Worm (Caenorhabditis elegans): ENCODE results near the gene ZK328.6.

The ZK328.6 gene

DNA sequence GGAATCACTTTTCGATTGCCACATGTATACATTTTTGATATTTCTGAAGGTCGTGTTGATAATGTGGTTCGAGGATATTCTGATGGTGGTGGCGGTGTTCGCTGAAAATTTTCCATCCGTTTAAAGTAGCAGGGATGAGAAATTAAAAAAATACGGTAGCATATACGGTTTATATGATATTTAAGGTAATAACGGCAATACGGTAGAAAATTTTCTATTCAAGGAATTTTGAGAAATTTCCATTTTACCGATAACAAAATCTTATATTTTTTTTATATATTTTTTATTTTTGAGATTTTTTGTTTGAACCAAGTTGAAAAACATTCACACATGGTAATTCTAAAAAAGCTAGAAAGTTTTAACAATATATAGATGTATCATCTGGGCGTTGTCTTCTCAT is at the start of gene ZK328.6:
TSS of gene ZK328.6 (minus strand) at position 101 of the 400 bp plus-strand sequence.
- TF ChIP-seq W03F9.2 (tag; optimal IDR thresholded peaks at IDR 0.05) (no peak), dao-5 (tag; optimal IDR thresholded peaks at IDR 0.05) (no peak), him-1 (tag; optimal IDR thresholded peaks at IDR 0.05) (no peak)

DNA sequence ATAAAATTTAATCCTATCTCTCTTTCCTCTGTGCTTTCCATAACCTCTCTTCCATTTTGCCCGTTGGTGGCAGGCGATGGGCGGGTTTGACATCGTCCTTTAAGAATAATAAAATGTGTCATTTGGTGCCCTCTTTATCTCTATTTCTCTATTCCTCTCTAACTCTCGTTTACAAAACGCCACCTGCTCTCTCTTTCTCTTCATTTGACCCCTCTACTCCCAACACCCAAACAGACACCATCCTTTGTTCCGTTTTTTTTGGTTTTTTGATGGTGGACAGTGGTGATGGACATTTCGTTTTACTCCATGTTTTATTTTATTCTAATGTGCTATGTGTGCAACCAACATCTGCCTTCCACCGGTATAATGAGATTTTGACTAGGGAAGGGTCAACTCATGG is 48.5 kb upstream of the ZK328.6 start:
- TF ChIP-seq him-1 (tag; optimal IDR thresholded peaks at IDR 0.05) (no peak), dao-5 (tag; optimal IDR thresholded peaks at IDR 0.05) (no peak), W03F9.2 (tag; optimal IDR thresholded peaks at IDR 0.05) (no peak)

DNA sequence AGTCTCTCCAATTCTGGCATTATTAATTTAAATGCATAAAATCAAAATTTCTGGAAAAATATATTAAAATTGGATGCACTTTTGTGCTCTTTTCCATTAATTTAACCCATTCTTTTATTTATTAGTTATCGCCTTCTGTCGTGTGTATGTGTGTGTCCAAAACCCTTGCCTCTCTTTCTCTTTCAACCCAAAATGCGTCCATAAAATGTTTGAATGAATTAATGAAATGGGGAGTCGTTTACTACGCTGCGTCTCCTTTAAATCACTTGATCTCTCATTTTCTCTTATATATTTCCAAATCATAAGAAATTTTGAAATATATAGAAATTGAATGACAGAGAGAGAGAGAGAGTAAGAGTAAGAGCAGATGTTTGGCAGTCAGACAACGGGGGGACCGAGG is 47.6 kb upstream of the ZK328.6 start:
- TF ChIP-seq W03F9.2 (tag; optimal IDR thresholded peaks at IDR 0.05) (no peak), him-1 (tag; optimal IDR thresholded peaks at IDR 0.05) (no peak), dao-5 (tag; optimal IDR thresholded peaks at IDR 0.05) (no peak)

DNA sequence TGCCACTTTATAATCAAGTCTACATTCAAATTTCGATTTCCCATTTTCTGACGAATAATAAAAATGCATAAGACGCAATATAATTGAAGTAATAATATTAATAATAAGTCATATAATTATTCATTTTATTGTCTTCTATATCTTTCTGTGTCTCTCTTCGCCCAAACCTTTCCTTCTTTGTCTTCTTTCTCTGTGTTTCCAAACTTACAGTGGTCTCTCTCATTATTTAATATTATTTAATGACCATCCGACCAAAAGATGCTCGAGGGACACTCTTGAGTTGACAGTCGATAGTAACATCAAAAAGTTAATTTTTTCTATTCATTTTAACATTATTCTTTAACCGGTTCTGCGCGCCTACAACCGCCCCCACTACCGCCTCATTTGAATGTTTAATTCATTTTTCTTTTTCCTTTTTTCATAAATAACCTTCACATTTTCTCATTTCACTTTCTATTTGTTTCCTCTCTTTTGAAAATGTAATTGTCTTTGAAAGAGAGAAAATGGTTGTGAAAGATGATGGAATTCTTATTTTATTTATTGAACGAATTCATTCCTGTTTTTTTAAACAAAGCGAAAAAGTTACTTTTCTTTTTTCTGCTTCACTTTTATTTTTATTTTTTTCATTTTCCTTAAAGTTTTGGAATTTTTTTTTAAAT is 43.4 kb upstream of the ZK328.6 start:
- no peak for TF ChIP-seq dao-5 (tag; optimal IDR thresholded peaks at IDR 0.05)
- TF ChIP-seq him-1 (tag; optimal IDR thresholded peaks at IDR 0.05), result no peak
- TF ChIP-seq W03F9.2 (tag; optimal IDR thresholded peaks at IDR 0.05), result no peak

DNA sequence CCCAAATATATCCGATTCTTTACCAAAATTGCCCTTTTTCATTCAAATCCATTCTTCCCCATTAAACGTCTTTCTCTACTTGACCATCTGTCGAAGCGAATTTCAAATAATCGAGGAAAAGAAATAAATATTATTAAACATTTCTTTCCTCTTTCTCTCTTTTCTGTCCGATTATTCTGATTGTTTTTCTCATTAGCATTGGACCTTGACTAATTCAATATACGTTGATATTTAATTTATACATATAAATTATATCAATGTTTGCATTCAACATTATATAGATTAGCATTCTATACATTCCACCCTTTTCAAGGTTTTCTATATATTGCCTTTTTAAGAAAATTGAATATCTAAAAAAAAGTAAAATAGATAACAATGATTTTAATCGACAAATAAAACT is 42.6 kb upstream of the ZK328.6 start:
- TF ChIP-seq W03F9.2 (tag; optimal IDR thresholded peaks at IDR 0.05), result no peak
- no peak for TF ChIP-seq dao-5 (tag; optimal IDR thresholded peaks at IDR 0.05)
- no peak for TF ChIP-seq him-1 (tag; optimal IDR thresholded peaks at IDR 0.05)

DNA sequence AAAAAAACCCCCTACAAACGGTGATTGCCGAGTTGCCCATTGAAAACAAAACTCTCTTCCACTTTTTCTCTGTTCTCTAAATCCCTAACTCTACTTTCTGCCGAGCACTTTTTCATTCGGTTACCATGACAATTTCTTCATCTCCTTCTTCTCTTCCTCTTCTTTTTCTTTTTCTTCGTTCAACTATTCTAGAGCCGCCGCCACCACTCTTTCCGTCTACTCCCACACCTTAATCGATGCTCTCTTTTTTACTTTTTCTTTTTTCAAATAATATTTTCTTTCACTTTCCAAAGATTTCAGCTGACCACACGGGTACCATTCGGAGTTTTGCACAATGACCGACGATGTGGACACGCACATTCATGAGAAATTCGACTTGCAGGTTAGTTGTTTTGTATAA is 37.2 kb upstream of the ZK328.6 start, which contains the start of gene mapk-15:
TSS of gene mapk-15 (plus strand) at position 301 of the 400 bp plus-strand sequence.
- TF ChIP-seq W03F9.2 (tag; optimal IDR thresholded peaks at IDR 0.05) (no peak), dao-5 (tag; optimal IDR thresholded peaks at IDR 0.05) (no peak), him-1 (tag; optimal IDR thresholded peaks at IDR 0.05) (no peak)

DNA sequence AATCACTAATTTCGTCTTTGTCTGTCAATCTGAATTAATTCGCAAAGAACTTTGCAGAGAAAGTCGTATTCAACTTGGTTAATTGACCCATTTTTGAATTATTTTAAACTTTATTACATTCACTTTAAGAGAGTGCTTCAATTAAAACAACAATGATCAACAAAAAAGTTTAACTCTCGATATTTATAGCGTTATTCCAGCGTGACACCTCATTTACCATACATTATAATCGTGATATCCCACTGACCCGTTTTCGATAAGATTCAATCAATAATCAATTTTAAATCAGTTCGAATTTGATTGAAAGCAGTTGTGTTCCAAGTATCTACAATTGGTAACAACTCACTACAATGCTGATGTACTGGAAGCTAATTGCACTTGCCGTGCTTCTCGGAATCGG is 26.4 kb upstream of the ZK328.6 start, which contains the start of gene clc-10:
TSS of gene clc-10 (plus strand) at position 301 of the 400 bp plus-strand sequence.
- TF ChIP-seq dao-5 (tag; optimal IDR thresholded peaks at IDR 0.05) (no peak), him-1 (tag; optimal IDR thresholded peaks at IDR 0.05) (no peak), W03F9.2 (tag; optimal IDR thresholded peaks at IDR 0.05) (no peak)

DNA sequence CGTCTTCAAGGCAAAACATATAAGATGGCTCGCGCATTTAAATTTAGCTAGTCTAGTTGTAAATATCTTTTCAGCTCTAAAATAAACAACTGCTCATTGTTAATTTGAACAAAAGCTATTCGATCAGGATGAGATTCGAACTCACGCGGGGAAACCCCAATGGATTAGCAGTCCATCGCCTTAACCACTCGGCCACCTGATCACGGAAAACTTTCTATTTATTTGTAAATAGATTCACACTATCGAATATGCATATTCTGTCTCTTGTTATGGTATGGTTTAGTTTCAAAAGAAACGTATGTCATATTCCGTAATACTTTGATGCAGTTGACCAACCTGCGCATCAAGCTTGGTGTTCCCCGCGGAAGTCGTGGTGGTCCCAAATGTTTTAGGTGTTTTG is 25.8 kb upstream of the ZK328.6 start:
- TF ChIP-seq dao-5 (tag; optimal IDR thresholded peaks at IDR 0.05) (no peak), W03F9.2 (tag; optimal IDR thresholded peaks at IDR 0.05) (no peak), him-1 (tag; optimal IDR thresholded peaks at IDR 0.05) (no peak)

DNA sequence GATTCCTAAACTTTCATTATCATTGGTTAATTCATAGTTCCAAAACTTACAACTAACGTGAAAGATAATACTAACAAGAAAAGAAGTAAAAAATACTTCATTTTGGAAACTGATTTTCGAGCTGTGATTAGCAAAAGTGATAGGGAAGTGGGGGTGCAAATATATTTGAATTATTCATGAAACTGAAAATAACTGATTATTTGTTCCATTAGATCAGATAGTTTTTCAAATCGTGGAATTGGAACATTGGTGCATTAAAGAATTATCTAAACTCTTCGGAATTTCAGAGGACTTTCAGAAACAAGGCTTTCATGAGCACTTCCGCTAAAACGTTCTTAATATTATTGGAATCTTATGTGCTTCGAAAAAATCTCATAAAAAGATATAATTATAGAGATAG is 25.3 kb upstream of the ZK328.6 start, which contains the start of gene F40H6.5:
TSS of gene F40H6.5 (minus strand) at position 101 of the 400 bp plus-strand sequence.
- TF ChIP-seq him-1 (tag; optimal IDR thresholded peaks at IDR 0.05) (no peak), dao-5 (tag; optimal IDR thresholded peaks at IDR 0.05) (no peak), W03F9.2 (tag; optimal IDR thresholded peaks at IDR 0.05) (no peak)

DNA sequence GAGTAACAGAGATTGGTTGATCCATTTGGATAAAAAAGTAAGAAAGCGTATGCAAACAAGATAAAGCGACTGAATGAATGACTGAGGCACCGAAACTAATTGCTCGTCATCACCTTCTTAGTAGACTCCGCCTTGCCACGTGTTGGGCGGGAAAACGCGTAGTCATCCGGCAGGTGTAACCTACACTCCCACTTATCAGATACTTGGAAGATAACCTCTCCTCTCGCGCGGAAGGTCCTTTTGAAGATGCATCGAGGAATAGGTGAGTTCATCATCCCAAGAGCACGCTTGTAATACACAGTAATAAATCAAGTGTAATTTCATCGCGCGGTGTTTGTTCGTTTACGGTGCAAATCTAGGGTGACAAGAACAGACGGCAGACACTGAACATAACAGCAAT is 16.5 kb upstream of the ZK328.6 start, which contains the start of gene tbx-11:
TSS of gene tbx-11 (minus strand) at position 101 of the 400 bp plus-strand sequence.
- no peak for TF ChIP-seq dao-5 (tag; optimal IDR thresholded peaks at IDR 0.05)

DNA sequence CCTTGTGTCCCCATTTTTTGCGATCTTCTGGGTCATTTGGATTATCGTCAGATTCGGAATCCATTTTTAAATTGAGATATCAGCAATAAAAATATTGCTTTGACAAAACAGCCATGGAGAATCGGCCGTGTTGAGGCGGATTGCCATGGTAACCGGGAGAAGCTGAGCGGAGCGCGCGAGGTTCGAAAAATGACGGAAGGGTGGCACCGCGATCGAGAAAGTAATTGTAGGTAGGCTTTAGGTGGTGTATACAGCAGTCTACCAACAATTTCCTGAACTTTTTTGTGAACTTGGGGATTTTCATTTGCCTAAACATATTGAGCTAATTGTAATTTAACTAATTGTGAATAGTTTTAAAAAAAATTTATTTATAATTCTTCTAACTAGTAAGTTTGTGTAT is 9.0 kb upstream of the ZK328.6 start, which contains the start of gene ift-139:
TSS of gene ift-139 (minus strand) at position 101 of the 400 bp plus-strand sequence.
- no peak for TF ChIP-seq him-1 (tag; optimal IDR thresholded peaks at IDR 0.05)
- TF ChIP-seq W03F9.2 (tag; optimal IDR thresholded peaks at IDR 0.05), result no peak
- TF ChIP-seq dao-5 (tag; optimal IDR thresholded peaks at IDR 0.05), result no peak

DNA sequence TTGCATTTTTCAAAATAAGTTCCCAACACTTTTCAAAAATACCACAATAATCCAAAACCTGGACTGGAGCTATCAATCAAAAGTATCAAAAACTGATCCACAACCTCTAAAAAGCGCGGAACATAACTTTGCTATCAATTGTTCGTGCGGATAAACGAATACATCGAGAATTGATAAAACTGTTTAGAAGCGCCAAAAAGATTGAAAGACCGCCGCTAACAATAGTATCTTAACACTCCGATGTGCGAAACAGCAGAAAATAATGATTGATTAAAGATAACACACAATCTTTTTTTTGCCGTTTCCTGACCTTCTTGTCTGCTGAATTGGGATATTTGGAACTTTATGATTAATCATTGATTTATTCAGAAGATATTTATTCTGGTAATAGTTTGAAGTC is 2.0 kb downstream of the ZK328.6 start, which contains the start of gene tbx-7:
TSS of gene tbx-7 (minus strand) at position 101 of the 400 bp plus-strand sequence.
- TF ChIP-seq dao-5 (tag; optimal IDR thresholded peaks at IDR 0.05), result no peak
- no peak for TF ChIP-seq him-1 (tag; optimal IDR thresholded peaks at IDR 0.05)
- no peak for TF ChIP-seq W03F9.2 (tag; optimal IDR thresholded peaks at IDR 0.05)

DNA sequence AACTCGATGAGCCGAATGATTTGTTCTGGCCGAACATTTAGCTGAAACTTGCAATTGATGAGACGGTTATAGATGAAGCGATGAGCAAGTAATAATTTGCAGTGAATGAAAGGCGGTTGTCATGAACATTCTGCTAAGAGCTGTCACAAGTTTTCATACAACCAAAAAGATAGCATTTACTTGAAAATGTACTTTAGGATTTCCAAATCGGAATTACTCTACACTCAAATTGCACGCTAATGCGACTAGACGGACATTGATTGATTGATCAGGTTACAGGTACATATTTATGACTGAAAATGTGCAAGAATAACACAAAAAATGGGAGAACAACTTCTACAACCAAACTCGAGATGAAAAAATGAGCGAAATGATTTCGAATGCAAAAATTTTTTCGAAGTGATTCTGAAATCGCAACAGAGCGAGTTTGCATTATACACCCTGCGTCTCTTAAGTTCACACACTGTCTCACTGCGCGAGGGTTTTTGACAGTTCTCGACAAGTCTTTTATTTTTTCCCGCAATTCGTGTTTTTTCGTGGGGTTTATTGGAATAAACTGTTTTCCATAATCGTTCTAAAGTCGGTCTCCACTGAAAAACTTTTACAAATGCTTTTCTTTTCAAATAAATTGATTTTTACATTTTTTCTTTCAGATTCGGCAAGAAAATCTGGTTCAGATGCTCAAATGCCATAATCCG is 10.7 kb downstream of the ZK328.6 start, which contains the start of the genes npp-10 and cyk-3:
TSS of gene npp-10 (minus strand) at position 51 of the 698 bp plus-strand sequence.
TSS of gene cyk-3 (plus strand) at position 648 of the 698 bp plus-strand sequence.
- no peak for TF ChIP-seq him-1 (tag; optimal IDR thresholded peaks at IDR 0.05)
- no peak for TF ChIP-seq W03F9.2 (tag; optimal IDR thresholded peaks at IDR 0.05)
- TF ChIP-seq dao-5 (tag; optimal IDR thresholded peaks at IDR 0.05), result no peak

DNA sequence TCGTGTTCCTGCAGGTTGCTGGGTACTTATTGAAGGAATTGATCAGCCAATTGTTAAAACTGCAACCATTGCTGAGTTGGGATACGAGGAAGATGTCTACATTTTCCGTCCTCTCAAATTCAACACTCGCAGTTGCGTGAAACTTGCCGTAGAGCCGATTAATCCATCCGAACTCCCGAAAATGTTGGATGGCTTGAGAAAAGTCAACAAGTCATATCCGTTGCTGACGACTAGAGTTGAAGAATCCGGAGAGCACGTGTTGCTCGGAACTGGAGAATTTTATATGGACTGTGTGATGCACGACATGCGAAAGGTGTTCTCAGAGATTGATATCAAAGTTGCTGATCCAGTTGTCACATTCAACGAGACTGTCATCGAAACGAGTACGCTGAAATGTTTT is 19.1 kb downstream of the ZK328.6 start:
- no peak for TF ChIP-seq dao-5 (tag; optimal IDR thresholded peaks at IDR 0.05)
- TF ChIP-seq him-1 (tag; optimal IDR thresholded peaks at IDR 0.05), result no peak
